Fruit fly (Drosophila melanogaster) whole organism, adult: ENCODE measurements around the gene CG3184.

Experiments
- CG11617 ChIP-seq: fragments of 200-800 bp; sonication (Bioruptor generic); optimal IDR thresholded peaks from 2 replicates; lab custom pipeline; 2017; ENCODE audit warnings: mild to moderate bottlenecking, missing biosample characterization, missing genetic modification reagents, missing genetic modification characterization
- CG12768 ChIP-seq: fragments of 200-800 bp; sonication (Bioruptor generic); optimal IDR thresholded peaks from 2 replicates; lab custom pipeline; 2017; ENCODE audit warnings: missing biosample characterization, missing genetic modification characterization, mild to moderate bottlenecking, moderate library complexity, missing genetic modification reagents
- CG14711 ChIP-seq: fragments of 200-800 bp; sonication (Bioruptor generic); optimal IDR thresholded peaks from 2 replicates; lab custom pipeline; 2018; ENCODE audit warnings: missing biosample characterization, mild to moderate bottlenecking, missing genetic modification characterization, moderate library complexity
- CG1620 ChIP-seq: fragments of 200-800 bp; sonication (Bioruptor generic); optimal IDR thresholded peaks from 2 replicates; lab custom pipeline; 2016; ENCODE audit warnings: missing biosample characterization, missing genetic modification characterization
- CG33017 ChIP-seq: fragments of 200-800 bp; sonication (Bioruptor generic); optimal IDR thresholded peaks from 2 replicates; lab custom pipeline; 2018; ENCODE audit warnings: missing biosample characterization, mild to moderate bottlenecking, missing genetic modification characterization, moderate library complexity
- CG5204 ChIP-seq: fragments of 200-800 bp; sonication (Bioruptor generic); optimal IDR thresholded peaks from 2 replicates; lab custom pipeline; 2016; ENCODE audit warnings: missing biosample characterization, missing genetic modification characterization
- CG7045 ChIP-seq: fragments of 200-800 bp; sonication (Bioruptor generic); optimal IDR thresholded peaks from 2 replicates; lab custom pipeline; 2017; ENCODE audit warnings: missing biosample characterization, mild to moderate bottlenecking, missing genetic modification characterization
- CG7101 ChIP-seq: fragments of 200-800 bp; sonication (Bioruptor generic); optimal IDR thresholded peaks from 2 replicates; lab custom pipeline; 2018; ENCODE audit warnings: missing biosample characterization, mild to moderate bottlenecking, missing genetic modification characterization, moderate library complexity
- Clk ChIP-seq: fragments of 200-800 bp; sonication (Bioruptor generic); optimal IDR thresholded peaks from 2 replicates; lab custom pipeline; 2017; ENCODE audit warnings: missing biosample characterization, missing genetic modification characterization
- Crg-1 ChIP-seq: fragments of 200-800 bp; sonication (Bioruptor generic); optimal IDR thresholded peaks from 2 replicates; lab custom pipeline; 2016; ENCODE audit warnings: missing biosample characterization, missing genetic modification characterization
- Hr96 ChIP-seq: fragments of 200-800 bp; sonication (Bioruptor generic); optimal IDR thresholded peaks from 2 replicates; lab custom pipeline; 2016; ENCODE audit warnings: missing biosample characterization, missing genetic modification characterization
- Mnt ChIP-seq: fragments of 200-800 bp; sonication (Bioruptor generic); optimal IDR thresholded peaks from 2 replicates; lab custom pipeline; 2016; ENCODE audit warnings: missing biosample characterization, mild to moderate bottlenecking, missing genetic modification characterization
- bab1 ChIP-seq: fragments of 200-800 bp; sonication (Bioruptor generic); optimal IDR thresholded peaks from 3 replicates; lab custom pipeline; 2019; ENCODE audit warnings: missing biosample characterization, mild to moderate bottlenecking, missing genetic modification characterization, moderate library complexity
- cic ChIP-seq: fragments of 200-800 bp; sonication (Bioruptor generic); optimal IDR thresholded peaks from 2 replicates; lab custom pipeline; 2017; ENCODE audit warnings: missing biosample characterization, mild to moderate bottlenecking, missing genetic modification characterization, moderate library complexity
- cnc ChIP-seq, 2 experiments: fragments of >200 bp; optimal IDR thresholded peaks; 2 replicates each; lab custom pipeline; 2017
- kay ChIP-seq: fragments of 200-800 bp; sonication (Bioruptor generic); peaks from one replicate; lab custom pipeline; 2016; ENCODE audit warnings: missing biosample characterization, missing genetic modification characterization, borderline replicate concordance
- ovo ChIP-seq: fragments of 200-800 bp; sonication (Bioruptor generic); optimal IDR thresholded peaks from 2 replicates; lab custom pipeline; 2016; ENCODE audit warnings: missing biosample characterization, missing genetic modification characterization
- pad ChIP-seq: fragments of 200-800 bp; sonication (Bioruptor generic); optimal IDR thresholded peaks from 3 replicates; lab custom pipeline; 2017; ENCODE audit warnings: missing biosample characterization, missing genetic modification characterization, mild to moderate bottlenecking, moderate library complexity, missing genetic modification reagents
- tj ChIP-seq: fragments of 200-800 bp; sonication (Bioruptor generic); optimal IDR thresholded peaks from 3 replicates; lab custom pipeline; 2017; ENCODE audit warnings: missing biosample characterization, mild to moderate bottlenecking, missing genetic modification characterization, moderate library complexity
- toe ChIP-seq: fragments of 200-800 bp; sonication (Bioruptor generic); optimal IDR thresholded peaks from 2 replicates; lab custom pipeline; 2016; ENCODE audit warnings: missing biosample characterization, missing genetic modification characterization

The CG3184 gene

dm6 chrX:6659919-6660318 lies 28.7 kb downstream of the CG3184 start:
- TF ChIP-seq CG12768 (no peak), cic (no peak), ovo (GFP tag; lab: Kevin White, UChicago) (no peak), kay (no peak), tj (GFP tag; lab: Kevin White, UChicago) (no peak), cnc (optimal IDR thresholded peaks at IDR 0.05; lab: Kevin White, UChicago) (no peak), pad (GFP tag; lab: Kevin White, UChicago) (no peak)

- TF ChIP-seq kay (peak; percentile 74), cic (no peak), CG11617 (GFP tag; lab: Kevin White, UChicago) (peak; percentile 28), Hr96 (GFP tag; lab: Kevin White, UChicago) (no peak), CG33017 (tag; lab: Kevin White, UChicago) (peak; percentile 71), Crg-1 (GFP tag; lab: Kevin White, UChicago) (no peak), bab1 (GFP tag; lab: Kevin White, UChicago) (peak; percentile 73), CG12768 (peak; percentile 24), CG7045 (GFP tag; lab: Kevin White, UChicago) (peak; percentile 14), ovo (GFP tag; lab: Kevin White, UChicago) (no peak), pad (GFP tag; lab: Kevin White, UChicago) (peak; percentile 36), CG5204 (peak; percentile 23), CG14711 (tag; lab: Kevin White, UChicago) (peak; percentile 59), tj (GFP tag; lab: Kevin White, UChicago) (peak; percentile 92), cnc (optimal IDR thresholded peaks at IDR 0.05; lab: Kevin White, UChicago) (peak in 1 of 2 experiments; percentile 28), CG7101 (tag; lab: Kevin White, UChicago) (peak; percentile 69), Mnt (peak; percentile 16)
Observed at dm6 chrX:6656626-6657558, 31.7 kb downstream of the CG3184 start.

- TF ChIP-seq CG7045 (GFP tag; lab: Kevin White, UChicago): peak; percentile 87
- peak; percentile 96 for TF ChIP-seq CG11617 (GFP tag; lab: Kevin White, UChicago)
- TF ChIP-seq Clk: peak; percentile 62
- no peak for TF ChIP-seq cnc (optimal IDR thresholded peaks at IDR 0.05; lab: Kevin White, UChicago)
- TF ChIP-seq CG14711 (tag; lab: Kevin White, UChicago): peak; percentile 83
- no peak for TF ChIP-seq kay
- TF ChIP-seq Mnt: peak; percentile 89
- peak; percentile 84 for TF ChIP-seq CG33017 (tag; lab: Kevin White, UChicago)
- peak; percentile 79 for TF ChIP-seq cic
- TF ChIP-seq CG12768: peak; percentile 89
- TF ChIP-seq ovo (GFP tag; lab: Kevin White, UChicago): peak; percentile 98
- TF ChIP-seq Crg-1 (GFP tag; lab: Kevin White, UChicago): peak; percentile 85
- TF ChIP-seq CG5204: peak; percentile 86
- TF ChIP-seq bab1 (GFP tag; lab: Kevin White, UChicago): peak; percentile 88
- TF ChIP-seq CG1620: peak; percentile 74
- peak; percentile 69 for TF ChIP-seq tj (GFP tag; lab: Kevin White, UChicago)
- peak; percentile 93 for TF ChIP-seq CG7101 (tag; lab: Kevin White, UChicago)
- TF ChIP-seq toe (GFP tag; lab: Kevin White, UChicago): peak; percentile 74
- TF ChIP-seq Hr96 (GFP tag; lab: Kevin White, UChicago): peak; percentile 87
- peak; percentile 81 for TF ChIP-seq pad (GFP tag; lab: Kevin White, UChicago)
Observed at dm6 chrX:6656023-6656594, 32.5 kb downstream of the CG3184 start.

DNA sequence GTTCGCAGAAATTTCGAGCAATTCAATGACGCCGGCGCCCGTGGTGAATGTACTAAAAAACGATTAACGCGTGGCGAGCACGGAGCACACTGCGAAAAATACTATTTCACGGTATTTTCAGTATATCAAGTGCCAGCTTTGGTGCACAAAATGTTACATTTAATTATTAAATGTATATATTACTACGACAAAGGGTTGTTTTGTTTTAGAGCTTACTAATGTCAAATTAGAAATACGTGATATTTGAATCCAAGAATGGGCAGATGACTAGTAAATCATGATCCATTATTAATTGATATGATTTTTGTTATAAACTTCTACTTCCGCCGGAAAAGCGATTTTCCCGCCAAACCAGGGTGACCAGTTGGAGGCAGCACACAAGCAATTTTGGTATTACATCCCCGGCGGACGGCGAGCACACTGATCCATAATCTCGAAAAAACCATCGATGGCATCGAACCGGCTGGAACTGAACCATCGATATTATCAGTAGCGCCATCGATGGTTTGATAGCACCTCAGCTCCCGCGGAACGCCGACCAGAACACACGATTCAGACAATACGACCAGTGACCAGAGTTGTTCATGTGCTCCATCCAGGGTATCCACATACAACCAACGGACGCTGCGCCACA lies 34.3 kb downstream of the CG3184 start, which contains the start of the genes CG3226 and Cdc7:
TSS of gene CG3226 (minus strand) at position 51 of the 634 bp plus-strand sequence.
TSS of gene Cdc7 (plus strand) at position 344 of the 634 bp plus-strand sequence.
- TF ChIP-seq toe (GFP tag; lab: Kevin White, UChicago) (peak; percentile 36), CG5204 (no peak), bab1 (GFP tag; lab: Kevin White, UChicago) (peak; percentile 91), CG12768 (no peak), ovo (GFP tag; lab: Kevin White, UChicago) (peak; percentile 52), pad (GFP tag; lab: Kevin White, UChicago) (peak; percentile 74), kay (no peak), Mnt (peak; percentile 79), cic (peak; percentile 39), CG11617 (GFP tag; lab: Kevin White, UChicago) (peak; percentile 88), cnc (optimal IDR thresholded peaks at IDR 0.05; lab: Kevin White, UChicago) (no peak), Clk (no peak), Hr96 (GFP tag; lab: Kevin White, UChicago) (no peak), CG33017 (tag; lab: Kevin White, UChicago) (peak; percentile 3), tj (GFP tag; lab: Kevin White, UChicago) (peak; percentile 66), CG7101 (tag; lab: Kevin White, UChicago) (peak; percentile 90), CG14711 (tag; lab: Kevin White, UChicago) (peak; percentile 83), CG7045 (GFP tag; lab: Kevin White, UChicago) (no peak), Crg-1 (GFP tag; lab: Kevin White, UChicago) (peak; percentile 80), CG1620 (peak; percentile 82)

dm6 chrX:6646846-6647245 lies 41.7 kb downstream of the CG3184 start:
- TF ChIP-seq CG33017 (tag; lab: Kevin White, UChicago): no peak
- no peak for TF ChIP-seq kay
- TF ChIP-seq toe (GFP tag; lab: Kevin White, UChicago): no peak
- no peak for TF ChIP-seq cic
- TF ChIP-seq bab1 (GFP tag; lab: Kevin White, UChicago): no peak
- TF ChIP-seq ovo (GFP tag; lab: Kevin White, UChicago): no peak
- no peak for TF ChIP-seq CG5204
- TF ChIP-seq cnc (optimal IDR thresholded peaks at IDR 0.05; lab: Kevin White, UChicago): no peak
- no peak for TF ChIP-seq Clk
- TF ChIP-seq tj (GFP tag; lab: Kevin White, UChicago): no peak
- TF ChIP-seq CG14711 (tag; lab: Kevin White, UChicago): no peak
- TF ChIP-seq Hr96 (GFP tag; lab: Kevin White, UChicago): no peak
- TF ChIP-seq Mnt: no peak
- no peak for TF ChIP-seq Crg-1 (GFP tag; lab: Kevin White, UChicago)
- no peak for TF ChIP-seq CG1620
- no peak for TF ChIP-seq CG7045 (GFP tag; lab: Kevin White, UChicago)
- TF ChIP-seq CG11617 (GFP tag; lab: Kevin White, UChicago): no peak
- TF ChIP-seq CG12768: no peak
